Fruit fly (Drosophila melanogaster) whole organism, larva: Measurements from ENCODE around the gene Ror.

Experiments used
- noc ChIP-seq: fragments of 200-800 bp; sonication (Bioruptor generic); optimal IDR thresholded peaks from 3 replicates; lab custom pipeline; 2019; ENCODE audit warnings: missing biosample characterization, mild to moderate bottlenecking, missing genetic modification characterization, moderate library complexity

Ror gene

DNA sequence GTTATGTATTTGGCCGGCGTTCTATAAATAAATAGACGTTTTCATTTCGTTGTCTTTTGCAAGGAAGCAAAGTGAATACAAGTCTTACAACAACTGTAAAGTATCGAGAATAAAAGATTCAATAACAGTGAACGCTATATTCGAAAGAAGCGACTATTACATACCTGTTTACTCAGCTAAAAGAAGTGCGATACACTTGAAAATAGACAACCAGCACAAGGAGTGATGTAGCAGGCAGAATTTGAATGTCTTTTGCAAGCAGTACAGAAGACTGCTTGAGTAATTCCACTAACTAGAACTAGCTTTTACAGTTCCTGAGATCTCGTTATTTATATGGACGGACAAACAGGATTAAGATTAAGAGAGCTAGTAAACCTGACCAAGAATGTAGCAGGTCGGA lies 46.7 kb downstream of the Ror start:
- TF ChIP-seq noc (tag; lab: Kevin White, UChicago) = no peak

DNA sequence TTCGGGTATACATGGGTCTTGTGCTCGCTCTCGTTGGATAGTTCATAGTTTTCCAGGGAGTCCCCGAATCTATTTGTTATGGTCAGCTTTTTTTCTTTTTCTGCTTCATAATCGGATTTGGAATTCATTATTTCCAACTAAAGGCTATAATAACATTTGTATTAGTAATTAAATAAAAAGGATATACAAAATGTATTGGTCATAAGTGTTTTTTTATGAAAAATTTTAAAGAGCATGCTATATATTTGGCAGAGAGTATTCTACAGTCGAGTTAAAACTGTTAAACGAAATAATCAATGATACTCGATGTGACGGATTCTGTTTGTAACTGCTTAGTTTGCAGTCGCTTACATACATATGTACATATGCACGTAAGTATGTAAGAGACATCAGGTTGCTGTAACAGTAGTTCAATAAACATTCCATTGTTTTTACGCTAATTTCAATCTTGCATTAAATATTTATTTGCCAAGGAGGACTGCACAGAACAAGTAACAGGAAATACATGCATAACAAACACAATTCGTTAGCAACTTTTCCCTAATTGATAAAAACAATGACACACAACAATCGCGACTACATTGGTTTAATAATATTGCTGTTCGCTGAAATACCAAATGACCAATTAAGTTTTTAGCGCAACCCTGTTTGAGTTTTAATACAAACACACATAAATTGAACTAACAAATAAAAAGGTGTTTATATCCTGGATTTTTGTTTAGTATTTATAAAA lies 47.6 kb downstream of the Ror start:
- TF ChIP-seq noc (tag; lab: Kevin White, UChicago) = no peak

DNA sequence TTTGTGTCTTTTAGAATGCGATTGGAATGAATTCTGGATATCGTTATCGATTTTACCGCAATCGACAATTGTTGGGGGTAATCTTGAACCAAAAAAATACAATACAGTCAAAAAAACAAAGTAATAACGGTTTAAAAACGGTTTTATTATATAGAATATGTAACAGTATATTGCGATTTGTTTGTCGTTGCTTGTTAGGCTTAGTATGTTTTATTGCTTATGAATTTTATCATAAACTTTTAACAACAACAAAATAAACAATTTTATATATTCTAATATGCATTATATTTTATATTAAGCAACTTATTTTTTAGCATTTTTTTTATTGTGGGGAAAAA lies 48.1 kb downstream of the Ror start, which contains the start of gene CYLD:
TSS of gene CYLD (minus strand) at position 38 of the 338 bp plus-strand sequence.
- no peak for TF ChIP-seq noc (tag; lab: Kevin White, UChicago)

DNA sequence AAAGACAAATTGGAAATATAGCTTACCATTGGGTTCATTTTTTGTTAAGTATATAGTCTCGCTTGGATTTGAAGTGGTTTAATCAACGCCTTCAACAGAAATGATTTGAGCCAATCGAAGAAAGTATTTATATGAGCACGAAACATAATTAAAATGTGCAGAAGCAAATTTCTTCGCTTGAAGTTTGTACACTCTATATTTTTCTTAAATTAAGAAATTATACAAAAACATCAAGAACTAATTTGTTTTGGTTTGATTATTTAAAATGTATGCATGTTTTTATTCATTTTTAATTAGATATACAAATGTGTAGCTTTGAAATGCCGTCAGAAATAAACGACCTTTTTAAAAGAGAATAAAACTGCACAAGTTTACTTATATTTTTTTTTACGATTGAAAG lies 50.3 kb downstream of the Ror start, which contains the start of gene CG13138:
TSS of gene CG13138 (minus strand) at position 101 of the 400 bp plus-strand sequence.
- TF ChIP-seq noc (tag; lab: Kevin White, UChicago) = no peak

DNA sequence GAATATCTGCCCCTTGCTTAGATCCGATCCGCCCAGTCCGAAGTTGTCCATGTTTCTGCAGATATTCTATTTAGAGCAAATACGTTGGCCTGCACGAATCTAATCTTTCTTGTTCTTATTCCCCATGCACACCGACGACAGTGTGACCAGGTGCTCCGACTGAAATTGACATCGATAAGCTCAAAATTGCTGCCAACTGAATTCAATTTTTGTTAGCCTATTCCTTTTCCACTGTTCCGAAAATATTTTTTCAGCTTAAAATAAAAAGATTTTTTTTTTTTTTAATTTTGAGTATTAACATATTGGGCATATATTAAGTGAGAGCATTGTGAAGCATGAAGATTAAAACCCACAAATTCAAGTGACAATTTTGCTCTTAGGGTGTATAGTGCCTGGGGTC lies 52.1 kb downstream of the Ror start, which contains the start of gene nmd:
TSS of gene nmd (minus strand) at position 162 of the 400 bp plus-strand sequence.
- TF ChIP-seq noc (tag; lab: Kevin White, UChicago) = no peak
